Fruit fly (Drosophila melanogaster): ENCODE measurements around the gene CG14418.

dm6 chrX:2885814-2886213, 2.4 kb upstream of the CG14418 start, which contains the start of gene CG14419:
- TF ChIP-seq Ets98B (GFP tag; IDR thresholded peaks at IDR 0.05) (no peak), CG10348 (GFP tag; IDR thresholded peaks at IDR 0.05) (no peak), EcR (GFP tag; optimal IDR thresholded peaks at IDR 0.05) (no peak), D1 (tag; optimal IDR thresholded peaks at IDR 0.05) (no peak), CG8159 (tag; optimal IDR thresholded peaks at IDR 0.05) (no peak), CG32121 (GFP tag; IDR thresholded peaks at IDR 0.05) (no peak), CG15710 (tag; optimal IDR thresholded peaks at IDR 0.05) (no peak)
